Worm (Caenorhabditis elegans) whole organism, L4 larva: ENCODE results near the gene tmem-218.

Experiments used
- F10B5.3 ChIP-seq: sonication (generic microtip); optimal IDR thresholded peaks from 2 replicates; lab custom pipeline; 2016; ENCODE audit warnings: mild to moderate bottlenecking, missing genetic modification characterization, missing compliant biosample characterization
- F26F4.8 ChIP-seq: fragments of 200-800 bp; sonication (Bioruptor generic); conservative IDR thresholded peaks from 2 replicates; pipeline ENCODE4 v1.3.6; 2022; ENCODE audit warnings: missing genetic modification characterization, missing compliant biosample characterization
- F44E2.7 ChIP-seq: fragments of 200-800 bp; sonication (Bioruptor generic); IDR thresholded peaks from 2 replicates; pipeline ENCODE4 v2.1.2; 2022; ENCODE audit warnings: missing genetic modification characterization, missing compliant biosample characterization
- R02D3.7 ChIP-seq: fragments of 150-350 bp; sonication (generic microtip); optimal IDR thresholded peaks from 3 replicates; lab custom pipeline; 2014; ENCODE audit warnings: missing biosample characterization, missing genetic modification characterization
- T20F7.1 ChIP-seq: fragments of 200-800 bp; sonication (Bioruptor generic); optimal IDR thresholded peaks from 2 replicates; lab custom pipeline; 2018; ENCODE audit warnings: mild to moderate bottlenecking, missing genetic modification characterization, missing compliant biosample characterization
- ZK337.2 ChIP-seq: fragments of 200-800 bp; sonication (Bioruptor generic); IDR thresholded peaks from 2 replicates; pipeline ENCODE4 v1.3.6; 2022; ENCODE audit warnings: missing genetic modification reagents, missing genetic modification characterization, missing compliant biosample characterization
- ZK546.5 ChIP-seq, 2 experiments: sonication (generic microtip); optimal IDR thresholded peaks; 2 replicates each; lab custom pipeline; 2017; ENCODE audit warnings: missing biosample characterization in 2 of 2, missing genetic modification characterization in 2 of 2
- aha-1 ChIP-seq: fragments of 150-350 bp; peaks from one replicate; lab custom pipeline; 2014; ENCODE audit warnings: missing biosample characterization, missing genetic modification characterization
- ama-1 ChIP-seq: fragments of 150-350 bp; optimal IDR thresholded peaks from 2 replicates; lab custom pipeline; 2014; ENCODE audit warnings: inconsistent platforms, mixed read lengths
- ceh-28 ChIP-seq: fragments of 150-350 bp; optimal IDR thresholded peaks from 2 replicates; lab custom pipeline; 2014; ENCODE audit warnings: missing biosample characterization, missing genetic modification reagents, missing genetic modification characterization
- ceh-44 ChIP-seq: fragments of 200-800 bp; sonication (Bioruptor generic); IDR thresholded peaks from 2 replicates; pipeline ENCODE4 v1.3.6; 2022; ENCODE audit warnings: missing genetic modification reagents, missing genetic modification characterization, missing compliant biosample characterization
- ceh-82 ChIP-seq: sonication (generic microtip); optimal IDR thresholded peaks from 2 replicates; lab custom pipeline; 2017; ENCODE audit warnings: missing biosample characterization, missing genetic modification characterization
- ctbp-1 ChIP-seq: fragments of 200-800 bp; sonication (Bioruptor generic); IDR thresholded peaks from 2 replicates; pipeline ENCODE4 v1.3.6; 2022; ENCODE audit warnings: missing genetic modification reagents, missing genetic modification characterization, missing compliant biosample characterization
- daf-12 ChIP-seq: fragments of 150-350 bp; optimal IDR thresholded peaks from 2 replicates; lab custom pipeline; 2014; ENCODE audit warnings: missing biosample characterization, missing genetic modification reagents, missing genetic modification characterization
- daf-16 ChIP-seq, 3 experiments: sonication (generic microtip); optimal IDR thresholded peaks; 2 replicates each; lab custom pipeline; 2016 to 2017; ENCODE audit warnings: missing genetic modification characterization in 3 of 3, missing genetic modification reagents in 3 of 3, mild to moderate bottlenecking in 2 of 3, missing compliant biosample characterization in 2 of 3, missing biosample characterization in 1 of 3, moderate library complexity in 1 of 3
- dmd-6 ChIP-seq: fragments of 200-800 bp; sonication (Bioruptor generic); IDR thresholded peaks from 2 replicates; pipeline ENCODE4 v1.3.6; 2022; ENCODE audit warnings: missing genetic modification reagents, missing genetic modification characterization, missing compliant biosample characterization
- dmd-8 ChIP-seq: fragments of 200-800 bp; sonication (Bioruptor generic); IDR thresholded peaks from 2 replicates; pipeline ENCODE4 v1.3.6; 2022; ENCODE audit warnings: missing genetic modification characterization, missing compliant biosample characterization
- dve-1 ChIP-seq: sonication (generic microtip); optimal IDR thresholded peaks from 2 replicates; lab custom pipeline; 2017; ENCODE audit warnings: antibody characterized with exemption, mild to moderate bottlenecking, missing genetic modification characterization, missing compliant biosample characterization; ENCODE audit not compliant: insufficient read depth
- fkh-10 ChIP-seq: fragments of 150-350 bp; optimal IDR thresholded peaks from 2 replicates; lab custom pipeline; 2014; ENCODE audit warnings: missing biosample characterization, missing genetic modification reagents, missing genetic modification characterization
- fos-1 ChIP-seq: fragments of 150-350 bp; optimal IDR thresholded peaks from 2 replicates; lab custom pipeline; 2014; ENCODE audit warnings: missing biosample characterization, missing genetic modification characterization
- hlh-11 ChIP-seq: fragments of 200-800 bp; sonication (Bioruptor generic); optimal IDR thresholded peaks from 2 replicates; lab custom pipeline; 2018; ENCODE audit warnings: mild to moderate bottlenecking, missing genetic modification characterization, missing compliant biosample characterization
- hmg-1.1 ChIP-seq: fragments of 200-800 bp; sonication (Bioruptor generic); IDR thresholded peaks from 2 replicates; pipeline ENCODE4 v1.3.6; 2022; ENCODE audit warnings: missing genetic modification reagents, missing genetic modification characterization, missing compliant biosample characterization
- lim-7 ChIP-seq: fragments of 200-800 bp; sonication (Bioruptor generic); IDR thresholded peaks from 2 replicates; pipeline ENCODE4 v1.3.6; 2022; ENCODE audit warnings: missing genetic modification characterization, missing compliant biosample characterization
- lin-13 ChIP-seq: fragments of 150-350 bp; optimal IDR thresholded peaks from 2 replicates; lab custom pipeline; 2014; ENCODE audit warnings: missing biosample characterization, missing genetic modification reagents, missing genetic modification characterization
- lin-15B ChIP-seq: fragments of 150-350 bp; sonication (generic microtip); optimal IDR thresholded peaks from 3 replicates; lab custom pipeline; 2014; ENCODE audit warnings: missing biosample characterization, missing genetic modification characterization
- lin-38 ChIP-seq: fragments of 200-800 bp; sonication (Bioruptor generic); IDR thresholded peaks from 2 replicates; pipeline ENCODE4 v1.3.6; 2022; ENCODE audit warnings: missing genetic modification reagents, missing genetic modification characterization, missing compliant biosample characterization
- lin-39 ChIP-seq: fragments of 150-350 bp; optimal IDR thresholded peaks from 2 replicates; lab custom pipeline; 2014; ENCODE audit warnings: missing biosample characterization, missing genetic modification reagents, missing genetic modification characterization
- lsy-2 ChIP-seq, 2 experiments: fragments of 150-350 bp in 1 of 2; sonication (generic microtip) in 1 of 2; optimal IDR thresholded peaks; 2 replicates each; lab custom pipeline; 2014 to 2017; ENCODE audit warnings: missing biosample characterization in 2 of 2, missing genetic modification characterization in 2 of 2
- mdl-1 ChIP-seq, 2 experiments: fragments of 150-350 bp in 1 of 2; sonication (generic microtip) in 1 of 2; optimal IDR thresholded peaks; 2 replicates each; lab custom pipeline; 2014 to 2017; ENCODE audit warnings: missing biosample characterization in 2 of 2, missing genetic modification characterization in 2 of 2
- mdt-29 ChIP-seq: fragments of 200-800 bp; sonication (Bioruptor generic); IDR thresholded peaks from 2 replicates; pipeline ENCODE4 v1.3.6; 2022; ENCODE audit warnings: missing genetic modification reagents, missing genetic modification characterization, missing compliant biosample characterization
- mep-1 ChIP-seq: fragments of 150-350 bp; sonication (generic microtip); optimal IDR thresholded peaks from 3 replicates; lab custom pipeline; 2014; ENCODE audit warnings: missing biosample characterization, missing genetic modification characterization
- mes-2 ChIP-seq: sonication (generic microtip); optimal IDR thresholded peaks from 2 replicates; lab custom pipeline; 2016; ENCODE audit warnings: missing genotype, mild to moderate bottlenecking, missing genetic modification characterization, missing compliant biosample characterization; ENCODE audit not compliant: poor library complexity, severe bottlenecking
- nhr-111 ChIP-seq: fragments of 200-800 bp; sonication (Bioruptor generic); optimal IDR thresholded peaks from 2 replicates; lab custom pipeline; 2018; ENCODE audit warnings: mild to moderate bottlenecking, missing genetic modification characterization, missing compliant biosample characterization
- nhr-237 ChIP-seq: sonication (generic microtip); optimal IDR thresholded peaks from 2 replicates; lab custom pipeline; 2017; ENCODE audit warnings: missing biosample characterization, missing genetic modification characterization
- nhr-25 ChIP-seq: sonication (generic microtip); optimal IDR thresholded peaks from 2 replicates; lab custom pipeline; 2017; ENCODE audit warnings: missing genetic modification characterization, mild to moderate bottlenecking, missing compliant biosample characterization, antibody characterized with exemption, moderate library complexity, borderline replicate concordance; ENCODE audit not compliant: insufficient read depth
- nhr-42 ChIP-seq: fragments of 200-800 bp; sonication (Bioruptor generic); IDR thresholded peaks from 2 replicates; pipeline ENCODE4 v1.3.6; 2022; ENCODE audit warnings: missing genetic modification characterization, missing compliant biosample characterization
- rbr-2 ChIP-seq: sonication (generic microtip); optimal IDR thresholded peaks from 2 replicates; lab custom pipeline; 2016; ENCODE audit warnings: missing genotype, missing genetic modification characterization, missing compliant biosample characterization
- set-16 ChIP-seq: fragments of 200-800 bp; sonication (Bioruptor generic); IDR thresholded peaks from 2 replicates; pipeline ENCODE4 v1.3.6; 2022; ENCODE audit warnings: missing genetic modification reagents, missing genetic modification characterization, missing compliant biosample characterization
- snpc-1.2 ChIP-seq: fragments of 200-800 bp; sonication (Bioruptor generic); IDR thresholded peaks from 2 replicates; pipeline ENCODE4 v1.3.6; 2022; ENCODE audit warnings: missing genetic modification reagents, missing genetic modification characterization, missing compliant biosample characterization
- snpc-4 ChIP-seq: fragments of 150-350 bp; optimal IDR thresholded peaks from 2 replicates; lab custom pipeline; 2014; ENCODE audit warnings: missing biosample characterization, missing genetic modification characterization
- tag-97 ChIP-seq: fragments of 200-800 bp; sonication (Bioruptor generic); IDR thresholded peaks from 2 replicates; pipeline ENCODE4 v1.3.6; 2022; ENCODE audit warnings: missing genetic modification characterization, missing compliant biosample characterization
- unc-39 ChIP-seq: sonication (generic microtip); optimal IDR thresholded peaks from 2 replicates; lab custom pipeline; 2017; ENCODE audit warnings: missing biosample characterization, missing genetic modification characterization
- unc-62 ChIP-seq, 3 experiments: fragments of 150-350 bp in 1 of 3; sonication (generic microtip); optimal IDR thresholded peaks in 2 of 3; peaks in 1 of 3; 1 replicate in 1 of 3; 2 replicates in 2 of 3; lab custom pipeline; 2014 to 2017; ENCODE audit warnings: missing biosample characterization in 3 of 3, missing genetic modification characterization in 3 of 3, missing genetic modification reagents in 3 of 3, missing genotype in 1 of 3
- zfp-2 ChIP-seq: sonication (generic microtip); optimal IDR thresholded peaks from 2 replicates; lab custom pipeline; 2016; ENCODE audit warnings: mild to moderate bottlenecking, missing genetic modification characterization, missing compliant biosample characterization
- zip-2 ChIP-seq: fragments of 150-350 bp; optimal IDR thresholded peaks from 2 replicates; lab custom pipeline; 2014; ENCODE audit warnings: missing biosample characterization, missing genetic modification characterization
- ztf-11 ChIP-seq: fragments of 150-350 bp; optimal IDR thresholded peaks from 2 replicates; lab custom pipeline; 2014; ENCODE audit warnings: missing biosample characterization, missing genetic modification characterization

The tmem-218 gene

ce11 chrX:17601345-17601744 is 48.1 kb upstream of the tmem-218 start (continued):
- peak; percentile 80 for TF ChIP-seq aha-1 (tag; lab: Kevin White, UChicago)

DNA sequence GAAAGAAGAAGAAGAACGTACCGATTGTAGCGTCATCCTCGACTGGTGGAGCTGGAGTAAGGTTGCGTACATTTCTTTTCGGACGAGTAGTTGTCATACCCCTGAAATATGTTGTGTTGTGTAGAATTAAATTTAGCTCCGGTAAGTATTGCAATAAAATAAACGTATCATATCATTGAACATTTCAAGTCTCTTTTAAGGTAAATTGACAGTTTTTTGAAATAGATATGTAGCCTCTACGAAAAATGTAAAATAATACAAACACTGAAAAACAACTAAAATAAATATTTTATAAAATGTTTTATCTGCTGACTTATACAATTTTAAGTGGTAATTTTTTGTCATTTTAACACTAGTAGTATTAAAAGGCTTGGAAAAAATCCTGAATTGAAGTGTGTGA is 39.5 kb upstream of the tmem-218 start, which contains the start of gene C16H3.3:
C16H3.3 (minus strand) TSS at position 101 of the 400 bp plus-strand sequence.
- TF ChIP-seq F10B5.3 (tag; lab: Kevin White, UChicago): no peak
- TF ChIP-seq aha-1 (tag; lab: Kevin White, UChicago): peak; percentile 35

ce11 chrX:17610406-17610981 is 39.0 kb upstream of the tmem-218 start:
- peak; percentile 37 for TF ChIP-seq fkh-10 (GFP tag; lab: Kevin White, UChicago)
- TF ChIP-seq mes-2 (tag; lab: Kevin White, UChicago): peak; percentile 61
- TF ChIP-seq R02D3.7 (tag; lab: Kevin White, UChicago): no peak
- peak; percentile 5 for TF ChIP-seq dve-1 (tag; lab: Kevin White, UChicago)
- no peak for TF ChIP-seq fos-1 (tag; lab: Kevin White, UChicago)
- no peak for TF ChIP-seq ama-1 (lab: Kevin White, UChicago)
- TF ChIP-seq mdt-29 (GFP tag; lab: Robert Waterston, UW): no peak
- TF ChIP-seq nhr-25: peak; percentile 21
- no peak for TF ChIP-seq ZK546.5 (tag; optimal IDR thresholded peaks at IDR 0.05; lab: Kevin White, UChicago)
- TF ChIP-seq mep-1 (tag; lab: Kevin White, UChicago): peak; percentile 74
- no peak for TF ChIP-seq ceh-44 (GFP tag; lab: Robert Waterston, UW)
- no peak for TF ChIP-seq nhr-111
- no peak for TF ChIP-seq lin-38
- TF ChIP-seq ZK337.2 (GFP tag; lab: Robert Waterston, UW): no peak
- TF ChIP-seq nhr-42: no peak
- no peak for TF ChIP-seq lin-15B (tag; lab: Kevin White, UChicago)
- no peak for TF ChIP-seq nhr-237 (tag; lab: Kevin White, UChicago)
- peak in 1 of 2 experiments; percentile 74 for TF ChIP-seq lsy-2 (tag; optimal IDR thresholded peaks at IDR 0.05; lab: Kevin White, UChicago)
- TF ChIP-seq hmg-1.1 (GFP tag; lab: Robert Waterston, UW): peak; percentile 68
- TF ChIP-seq snpc-4 (tag; lab: Kevin White, UChicago): no peak
- no peak for TF ChIP-seq set-16 (GFP tag; lab: Robert Waterston, UW)
- TF ChIP-seq F26F4.8 (GFP tag; lab: Robert Waterston, UW): no peak
- peak in 1 of 2 experiments; percentile 49 for TF ChIP-seq mdl-1 (tag; optimal IDR thresholded peaks at IDR 0.05; lab: Kevin White, UChicago)
- TF ChIP-seq dmd-6 (GFP tag; lab: Robert Waterston, UW): peak; percentile 44; the same call in 1 of the 2 replicates
- no peak for TF ChIP-seq ceh-82
- peak in 1 of 2 experiments; percentile 25 for TF ChIP-seq unc-62 (GFP tag; optimal IDR thresholded peaks at IDR 0.05 in 1 of 2; lab: Kevin White, UChicago)
- TF ChIP-seq unc-62 (tag; optimal IDR thresholded peaks at IDR 0.05; lab: Kevin White, UChicago): no peak
- TF ChIP-seq zfp-2 (tag; lab: Kevin White, UChicago): no peak
- TF ChIP-seq T20F7.1 (GFP tag; lab: Kevin White, UChicago): no peak
- peak; percentile 77 for TF ChIP-seq rbr-2 (tag; lab: Kevin White, UChicago)
- no peak for TF ChIP-seq snpc-1.2 (GFP tag; lab: Robert Waterston, UW)
- no peak for TF ChIP-seq dmd-8 (GFP tag; lab: Robert Waterston, UW)
- TF ChIP-seq daf-12: no peak
- TF ChIP-seq lin-13: peak; percentile 28
- TF ChIP-seq ztf-11 (tag; lab: Kevin White, UChicago): no peak
- no peak for TF ChIP-seq daf-16 (GFP tag; optimal IDR thresholded peaks at IDR 0.05; lab: Kevin White, UChicago)
- TF ChIP-seq daf-16 (tag; optimal IDR thresholded peaks at IDR 0.05; lab: Kevin White, UChicago): peak; percentile 88
- TF ChIP-seq F44E2.7 (GFP tag; lab: Robert Waterston, UW): no peak
- no peak for TF ChIP-seq zip-2 (tag; lab: Kevin White, UChicago)
- TF ChIP-seq ceh-28 (tag; lab: Kevin White, UChicago): peak; percentile 11
- no peak for TF ChIP-seq lin-39 (tag; lab: Kevin White, UChicago)
- peak; percentile 36; the same call in 1 of the 2 replicates for TF ChIP-seq ctbp-1 (GFP tag; lab: Robert Waterston, UW)
- no peak for TF ChIP-seq unc-39 (tag; lab: Kevin White, UChicago)
- no peak for TF ChIP-seq tag-97 (GFP tag; lab: Robert Waterston, UW)
- no peak for TF ChIP-seq lim-7
- TF ChIP-seq hlh-11: peak; percentile 76
